Worm (Caenorhabditis elegans) whole organism, L1 larva: ENCODE results near the gene cyp-33C11.

ENCODE experiments used
- ces-1 ChIP-seq: fragments of 150-350 bp; optimal IDR thresholded peaks from 2 replicates; lab custom pipeline; 2014; ENCODE audit warnings: missing biosample characterization, missing genetic modification reagents, missing genetic modification characterization
- fos-1 ChIP-seq: fragments of 150-350 bp; optimal IDR thresholded peaks from 2 replicates; lab custom pipeline; 2014; ENCODE audit warnings: missing biosample characterization, missing genetic modification characterization
- lin-13 ChIP-seq: fragments of 150-350 bp; optimal IDR thresholded peaks from 2 replicates; lab custom pipeline; 2014; ENCODE audit warnings: missing biosample characterization, missing genetic modification reagents, missing genetic modification characterization
- nhr-237 ChIP-seq: fragments of 150-350 bp; optimal IDR thresholded peaks from 2 replicates; lab custom pipeline; 2014; ENCODE audit warnings: missing biosample characterization, missing genetic modification characterization
- nhr-90 ChIP-seq: sonication (generic microtip); optimal IDR thresholded peaks from 2 replicates; lab custom pipeline; 2016; ENCODE audit warnings: mild to moderate bottlenecking, missing genetic modification characterization, missing compliant biosample characterization; ENCODE audit not compliant: poor library complexity
- rnt-1 ChIP-seq: sonication (generic microtip); optimal IDR thresholded peaks from 2 replicates; lab custom pipeline; 2016; ENCODE audit warnings: mild to moderate bottlenecking, missing genetic modification characterization, moderate library complexity, missing compliant biosample characterization
- skn-1 ChIP-seq: fragments of 150-350 bp; optimal IDR thresholded peaks from 2 replicates; lab custom pipeline; 2014; ENCODE audit warnings: missing biosample characterization, missing genetic modification characterization

DNA sequence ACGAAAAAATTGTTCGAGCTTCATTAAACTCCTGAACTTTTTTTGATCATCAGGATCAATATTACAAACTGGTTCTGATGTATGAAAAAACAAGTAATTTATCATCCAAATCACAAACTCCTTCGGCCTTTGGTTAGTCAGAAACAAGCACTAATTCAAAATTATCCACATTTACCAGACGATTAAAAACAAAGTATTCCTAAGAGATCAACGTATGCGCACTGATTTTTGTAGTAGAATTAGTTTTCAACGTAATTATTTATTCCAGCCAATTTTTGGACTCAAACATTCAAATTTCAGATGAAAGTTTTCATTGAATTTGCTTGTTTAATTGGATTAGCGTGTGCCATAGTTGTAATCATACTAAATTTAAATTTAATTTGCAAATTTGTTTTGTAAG lies 5.9 kb downstream of the cyp-33C11 start, which contains the start of gene srbc-38:
- no peak for TF ChIP-seq lin-13
- no peak for TF ChIP-seq skn-1
- no peak for TF ChIP-seq nhr-90 (tag; lab: Kevin White, UChicago)
- no peak for TF ChIP-seq fos-1
- no peak for TF ChIP-seq ces-1 (GFP tag; lab: Kevin White, UChicago)
- no peak for TF ChIP-seq nhr-237 (tag; lab: Kevin White, UChicago)
- no peak for TF ChIP-seq rnt-1 (tag; lab: Kevin White, UChicago)
